Worm (Caenorhabditis elegans): ENCODE measurements around the gene arx-5.

arx-5 gene

ce11 chrIII:12818050-12818738, at the start of gene arx-5:
arx-5 (minus strand) TSS chrIII:12818100.
- peak; percentile 18 for TF ChIP-seq swsn-7 (tag; optimal IDR thresholded peaks at IDR 0.05)
- peak; percentile 47 for TF ChIP-seq dsc-1 (tag; optimal IDR thresholded peaks at IDR 0.05)
- TF ChIP-seq nhr-47 (tag; optimal IDR thresholded peaks at IDR 0.05): peak; percentile 46
- peak; percentile 8 for TF ChIP-seq blmp-1 (tag; optimal IDR thresholded peaks at IDR 0.05)
- no peak for TF ChIP-seq elt-3 (tag; optimal IDR thresholded peaks at IDR 0.05)
- TF ChIP-seq pqm-1 (tag; optimal IDR thresholded peaks at IDR 0.05): no peak
- no peak for TF ChIP-seq nhr-77 (tag; optimal IDR thresholded peaks at IDR 0.05)
- no peak for TF ChIP-seq nhr-28 (tag; optimal IDR thresholded peaks at IDR 0.05)
- TF ChIP-seq fkh-8 (tag; optimal IDR thresholded peaks at IDR 0.05): no peak
- TF ChIP-seq ztf-11 (tag; optimal IDR thresholded peaks at IDR 0.05): no peak
- TF ChIP-seq efl-3 (GFP tag; optimal IDR thresholded peaks at IDR 0.05): no peak
- TF ChIP-seq alr-1 (tag; optimal IDR thresholded peaks at IDR 0.05; ENCODE audit: borderline replicate concordance): no peak
- peak; percentile 10 to 51 (median 47) for TF ChIP-seq dpl-1 (GFP tag; optimal IDR thresholded peaks at IDR 0.05)
- no peak for TF ChIP-seq ceh-63 (GFP tag; optimal IDR thresholded peaks at IDR 0.05)
- peak; percentile 11 for TF ChIP-seq rnt-1 (tag; optimal IDR thresholded peaks at IDR 0.05)
- TF ChIP-seq egl-27 (tag; optimal IDR thresholded peaks at IDR 0.05): no peak
- TF ChIP-seq lir-3 (tag; optimal IDR thresholded peaks at IDR 0.05; ENCODE audit: poor library complexity): no peak
- peak in 1 of 2 experiments; percentile 37 for TF ChIP-seq lin-35 (GFP tag; optimal IDR thresholded peaks at IDR 0.05)
- peak; percentile 2 for TF ChIP-seq lin-15B (tag; optimal IDR thresholded peaks at IDR 0.05)
- TF ChIP-seq C16A3.4 (tag; optimal IDR thresholded peaks at IDR 0.05): peak; percentile 0
- peak; percentile 0 for TF ChIP-seq tbx-2 (tag; optimal IDR thresholded peaks at IDR 0.05)
- no peak for TF ChIP-seq snpc-4 (tag; optimal IDR thresholded peaks at IDR 0.05)
- TF ChIP-seq F16B12.6 (tag; optimal IDR thresholded peaks at IDR 0.05): peak; percentile 15
- no peak for TF ChIP-seq unc-30 (tag; optimal IDR thresholded peaks at IDR 0.05)
- peak; percentile 50 for TF ChIP-seq nhr-71 (tag; optimal IDR thresholded peaks at IDR 0.05)
- TF ChIP-seq unc-98 (GFP tag; IDR thresholded peaks at IDR 0.05): no peak
- peak; percentile 40 to 63 for TF ChIP-seq lsy-2 (tag; optimal IDR thresholded peaks at IDR 0.05)
- peak; percentile 54 for TF ChIP-seq nhr-85 (tag)
- no peak for TF ChIP-seq lin-39 (tag; optimal IDR thresholded peaks at IDR 0.05)
- TF ChIP-seq nhr-19 (GFP tag; conservative IDR thresholded peaks at IDR 0.05): no peak
- TF ChIP-seq C34B4.2 (tag; optimal IDR thresholded peaks at IDR 0.05): no peak
- TF ChIP-seq ceh-82 (tag; optimal IDR thresholded peaks at IDR 0.05): peak in 1 of 3 experiments; percentile 30
- TF ChIP-seq ama-1 (optimal IDR thresholded peaks at IDR 0.05): no peak
- TF ChIP-seq efl-1 (optimal IDR thresholded peaks at IDR 0.05): peak; percentile 24 to 52
- peak; percentile 38 to 91 for TF ChIP-seq efl-1 (GFP tag; optimal IDR thresholded peaks at IDR 0.05 in 1 of 2)
- TF ChIP-seq snu-23 (GFP tag; optimal IDR thresholded peaks at IDR 0.05): no peak
- TF ChIP-seq irx-1 (tag; optimal IDR thresholded peaks at IDR 0.05): peak; percentile 11

ce11 chrIII:12864648-12865047, 46.7 kb upstream of the arx-5 start, which contains the start of gene Y37D8A.8:
Y37D8A.8 (plus strand) TSS chrIII:12864948.
- TF ChIP-seq lin-14 (GFP tag; optimal IDR thresholded peaks at IDR 0.05) (no peak), nhr-12 (tag; optimal IDR thresholded peaks at IDR 0.05) (no peak), unc-130 (tag; optimal IDR thresholded peaks at IDR 0.05) (no peak), nhr-85 (tag) (no peak), lin-39 (tag; optimal IDR thresholded peaks at IDR 0.05) (no peak), nhr-28 (tag; optimal IDR thresholded peaks at IDR 0.05) (no peak), hlh-4 (tag; optimal IDR thresholded peaks at IDR 0.05) (no peak), elt-2 (tag; optimal IDR thresholded peaks at IDR 0.05) (no peak), pag-3 (tag; optimal IDR thresholded peaks at IDR 0.05; ENCODE audit: borderline replicate concordance, insufficient read depth) (no peak)

Measured in whole organism, L1 larva.